Fruit fly (Drosophila melanogaster) whole organism, embryonic: ENCODE data around the gene CG10116.

Experiments
- CG11504 ChIP-seq: fragments of 200-800 bp; sonication (Bioruptor generic); optimal IDR thresholded peaks from 3 replicates; lab custom pipeline; 2019; ENCODE audit warnings: missing biosample characterization, mild to moderate bottlenecking, missing genetic modification characterization, moderate library complexity
- CG16779 ChIP-seq: fragments of 200-800 bp; sonication (Bioruptor generic); IDR thresholded peaks from 2 replicates; pipeline ENCODE4 v1.3.6; 2022; ENCODE audit warnings: missing biosample characterization, missing genetic modification characterization
- CG3281 ChIP-seq: fragments of 200-800 bp; sonication (Bioruptor generic); optimal IDR thresholded peaks from 3 replicates; lab custom pipeline; 2017; ENCODE audit warnings: missing biosample characterization, mild to moderate bottlenecking, missing genetic modification characterization
- CG8478 ChIP-seq: fragments of >200 bp; optimal IDR thresholded peaks from 2 replicates; lab custom pipeline; 2018
- Jarid2 ChIP-seq: fragments of 200-800 bp; sonication (Bioruptor generic); optimal IDR thresholded peaks from 3 replicates; lab custom pipeline; 2017; ENCODE audit warnings: mild to moderate bottlenecking, missing biosample characterization, missing genetic modification reagents, missing genetic modification characterization
- gt ChIP-seq: fragments of 200-800 bp; sonication (Bioruptor generic); IDR thresholded peaks from 2 replicates; pipeline ENCODE4 v1.3.6; 2022; ENCODE audit warnings: missing biosample characterization, missing genetic modification characterization
- lbe ChIP-seq: fragments of 200-800 bp; sonication (Bioruptor generic); optimal IDR thresholded peaks from 2 replicates; lab custom pipeline; 2016; ENCODE audit warnings: missing biosample characterization, mild to moderate bottlenecking, missing genetic modification characterization
- pros ChIP-seq: fragments of 200-800 bp; sonication (Bioruptor generic); optimal IDR thresholded peaks from 3 replicates; lab custom pipeline; 2019; ENCODE audit warnings: missing biosample characterization, mild to moderate bottlenecking, missing genetic modification characterization, moderate library complexity

dm6 chr3L:13406873-13407272 lies 50.2 kb downstream of the CG10116 start:
- TF ChIP-seq CG16779 (GFP tag; lab: Robert Waterston, UW): no peak
- no peak for TF ChIP-seq gt (GFP tag; lab: Robert Waterston, UW)
- TF ChIP-seq lbe: no peak
- no peak for TF ChIP-seq pros (GFP tag; lab: Kevin White, UChicago)
- peak; percentile 24 for TF ChIP-seq CG11504 (tag; lab: Kevin White, UChicago)
- TF ChIP-seq CG3281 (GFP tag; lab: Kevin White, UChicago): no peak
- TF ChIP-seq CG8478 (lab: Kevin White, UChicago): no peak
- no peak for TF ChIP-seq Jarid2
